Fruit fly (Drosophila melanogaster): Measurements from ENCODE around the gene CG6628.

DNA sequence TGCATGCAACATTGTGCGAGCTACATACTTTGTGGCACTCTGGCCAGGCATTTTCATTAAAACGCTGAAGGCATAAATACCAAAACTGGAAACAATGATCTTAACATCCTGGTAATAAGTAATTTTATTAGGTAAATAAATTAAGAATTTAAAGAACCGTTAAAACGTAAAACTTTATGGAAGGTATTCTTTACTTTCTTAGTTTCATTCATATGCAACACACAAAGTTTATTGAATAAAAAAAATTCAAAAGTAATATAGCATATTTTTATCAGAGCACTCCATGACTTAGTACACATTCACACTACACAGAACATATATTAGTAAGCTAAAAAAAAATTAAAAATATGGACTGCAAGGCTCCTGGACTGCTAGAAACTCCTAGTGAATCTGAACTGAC, 48.5 kb upstream of the CG6628 start, which contains the start of gene CG8065:
- TF ChIP-seq cyc (GFP tag; optimal IDR thresholded peaks at IDR 0.05) (no peak), salr (GFP tag; optimal IDR thresholded peaks at IDR 0.05) (no peak), CG9139 (GFP tag; optimal IDR thresholded peaks at IDR 0.05) (no peak), CG10631 (GFP tag; optimal IDR thresholded peaks at IDR 0.05) (no peak), Hr38 (GFP tag; optimal IDR thresholded peaks at IDR 0.05) (no peak)
